Fruit fly (Drosophila melanogaster) whole organism, wandering third instar larva: ENCODE measurements around the gene CG13615.

Source experiments
- CrebA ChIP-seq: fragments of 200-800 bp; sonication (Bioruptor generic); optimal IDR thresholded peaks from 2 replicates; lab custom pipeline; 2016; ENCODE audit warnings: missing biosample characterization, mild to moderate bottlenecking, missing genetic modification characterization, borderline replicate concordance
- Dfd ChIP-seq: fragments of >200 bp; optimal IDR thresholded peaks from 2 replicates; lab custom pipeline; 2017; ENCODE audit warnings: missing biosample characterization, missing genetic modification characterization
- Dif ChIP-seq: fragments of 200-275, 200-300 bp; sonication (Bioruptor generic); optimal IDR thresholded peaks from 2 replicates; lab custom pipeline; 2018; ENCODE audit warnings: missing biosample characterization, missing genetic modification characterization; ENCODE audit not compliant: partially characterized antibody
- Hnf4 ChIP-seq: fragments of 200-800 bp; sonication (Bioruptor generic); optimal IDR thresholded peaks from 2 replicates; lab custom pipeline; 2016; ENCODE audit warnings: missing biosample characterization, mild to moderate bottlenecking, missing genetic modification characterization
- Hr83 ChIP-seq: fragments of 200-300 bp; sonication (Bioruptor generic); optimal IDR thresholded peaks from 2 replicates; lab custom pipeline; 2016; ENCODE audit warnings: missing biosample characterization, mild to moderate bottlenecking, missing genetic modification characterization, moderate library complexity; ENCODE audit not compliant: poor library complexity, severe bottlenecking
- OdsH ChIP-seq: fragments of 200-800 bp; sonication (Bioruptor generic); optimal IDR thresholded peaks from 2 replicates; lab custom pipeline; 2016; ENCODE audit warnings: missing biosample characterization, mild to moderate bottlenecking, missing genetic modification characterization
- Vsx2 ChIP-seq: fragments of 200-300, 225-300 bp; sonication (Bioruptor generic); optimal IDR thresholded peaks from 2 replicates; lab custom pipeline; 2018; ENCODE audit warnings: missing biosample characterization, missing genetic modification characterization; ENCODE audit not compliant: partially characterized antibody
- br ChIP-seq: fragments of 200-800 bp; sonication (Bioruptor generic); optimal IDR thresholded peaks from 2 replicates; lab custom pipeline; 2016; ENCODE audit warnings: missing biosample characterization, missing genetic modification characterization
- dl ChIP-seq, 2 experiments: fragments of 175-275, 200-275 bp in 1 of 2; fragments of 200-275 bp in 1 of 2; sonication (Bioruptor generic); optimal IDR thresholded peaks; lab custom pipeline; 2018; ENCODE audit warnings: mild to moderate bottlenecking in 2 of 2, missing biosample characterization in 2 of 2, missing genetic modification characterization in 2 of 2, moderate library complexity in 2 of 2; ENCODE audit not compliant: partially characterized antibody in 2 of 2, insufficient read depth in 1 of 2
- fru ChIP-seq: fragments of 200-800 bp; sonication (Bioruptor generic); optimal IDR thresholded peaks from 3 replicates; lab custom pipeline; 2016; ENCODE audit warnings: missing biosample characterization, mild to moderate bottlenecking, missing genetic modification characterization
- psq ChIP-seq: fragments of 200-800 bp; sonication (Bioruptor generic); optimal IDR thresholded peaks from 3 replicates; lab custom pipeline; 2017; ENCODE audit warnings: missing biosample characterization, mild to moderate bottlenecking, missing genetic modification characterization, moderate library complexity
- sv ChIP-seq: fragments of 200-800 bp; sonication (Bioruptor generic); optimal IDR thresholded peaks from 3 replicates; lab custom pipeline; 2016; ENCODE audit warnings: missing biosample characterization, missing genetic modification characterization

DNA sequence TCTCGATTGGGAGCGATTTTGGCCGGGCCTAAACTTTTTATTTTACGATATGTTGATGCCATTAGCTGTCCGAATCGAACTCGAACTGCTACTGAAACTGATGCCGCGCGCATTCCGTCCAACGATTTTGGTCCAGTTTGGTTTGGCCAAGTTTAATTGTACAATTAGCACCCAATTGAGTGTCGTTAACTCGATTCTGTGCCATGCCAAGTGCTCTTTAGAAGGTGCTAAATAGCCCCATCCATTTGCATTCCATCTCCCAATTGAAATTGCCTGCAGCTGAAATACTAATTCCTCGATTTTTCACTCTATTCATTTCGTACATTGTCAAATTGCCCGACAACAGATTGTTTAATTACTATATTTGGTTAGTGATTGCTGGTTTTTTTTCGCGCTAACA lies 14.8 kb upstream of the CG13615 start, which contains the start of gene CG17781:
- TF ChIP-seq CrebA (GFP tag; lab: Kevin White, UChicago) (no peak), Hr83 (GFP tag; lab: Kevin White, UChicago) (no peak), br (GFP tag; lab: Kevin White, UChicago) (no peak), Vsx2 (GFP tag; lab: Kevin White, UChicago) (no peak), dl (GFP tag; optimal IDR thresholded peaks at IDR 0.05; lab: Kevin White, UChicago; ENCODE audit: insufficient read depth in 1 of 2, partially characterized antibody in 2 of 2) (no peak), Dfd (GFP tag; lab: Kevin White, UChicago) (no peak), sv (GFP tag; lab: Kevin White, UChicago) (no peak), Hnf4 (no peak), fru (no peak), OdsH (GFP tag; lab: Kevin White, UChicago) (no peak), psq (GFP tag; lab: Kevin White, UChicago) (no peak), Dif (GFP tag; lab: Kevin White, UChicago) (no peak)
